1 fruit fly cellular context compared by ENCODE assay signal in genomic region chr3L:13502484-13503109, dm6.
TF ChIP-seq lines count a peak whose summit lies in the region.

Gene Spt20, plus strand, starts transcription at chr3L:13502707.

TF ChIP-seq in whole organism, embryonic, 481 proteins besides CTCF, POLR2A, EP300 and RAD21 (continued from another document):
- peak; percentile 15; the same call in 1 of the 3 replicates for TF ChIP-seq CG34422 (GFP tag; IDR thresholded peaks at IDR 0.05; lab: Robert Waterston, UW)
- TF ChIP-seq CG12659 (GFP tag; optimal IDR thresholded peaks at IDR 0.05; lab: Kevin White, UChicago) = peak; percentile 77
- TF ChIP-seq CG10431 (GFP tag; optimal IDR thresholded peaks at IDR 0.05; lab: Kevin White, UChicago) = no peak
- peak; percentile 47 for TF ChIP-seq Rfx (GFP tag; IDR thresholded peaks at IDR 0.05; lab: Robert Waterston, UW)
- no peak for TF ChIP-seq H2.0 (GFP tag; IDR thresholded peaks at IDR 0.05; lab: Robert Waterston, UW)
- TF ChIP-seq Camta (GFP tag; optimal IDR thresholded peaks at IDR 0.05; lab: Kevin White, UChicago) = no peak
- TF ChIP-seq sr (GFP tag; IDR thresholded peaks at IDR 0.05; lab: Robert Waterston, UW) = no peak
- peak; percentile 37; the same call in 1 of the 2 replicates for TF ChIP-seq tna (GFP tag; IDR thresholded peaks at IDR 0.05; lab: Robert Waterston, UW; ENCODE audit: partially characterized antibody)
- peak; percentile 81 for TF ChIP-seq MBD-R2 (GFP tag; IDR thresholded peaks at IDR 0.05; lab: Robert Waterston, UW)
- peak; percentile 45; the same call in 1 of the 3 replicates for TF ChIP-seq CG34224 (GFP tag; IDR thresholded peaks at IDR 0.05; lab: Robert Waterston, UW; ENCODE audit: partially characterized antibody)
- TF ChIP-seq Nf-YA (GFP tag; IDR thresholded peaks at IDR 0.05; lab: Robert Waterston, UW) = no peak
- no peak for TF ChIP-seq Hr78 (GFP tag; optimal IDR thresholded peaks at IDR 0.05; lab: Kevin White, UChicago)
- TF ChIP-seq CG17186 (GFP tag; optimal IDR thresholded peaks at IDR 0.05; lab: Kevin White, UChicago) = peak; percentile 100
- TF ChIP-seq shn (GFP tag; optimal IDR thresholded peaks at IDR 0.05; lab: Kevin White, UChicago) = no peak
- no peak for TF ChIP-seq cg (GFP tag; optimal IDR thresholded peaks at IDR 0.05; lab: Kevin White, UChicago)
- peak; percentile 20; the same call in 1 of the 3 replicates for TF ChIP-seq row (GFP tag; IDR thresholded peaks at IDR 0.05; lab: Robert Waterston, UW)
- peak; percentile 96 for TF ChIP-seq CG4617 (GFP tag; optimal IDR thresholded peaks at IDR 0.05; lab: Kevin White, UChicago; ENCODE audit: borderline replicate concordance)
- no peak for TF ChIP-seq CG12104 (GFP tag; optimal IDR thresholded peaks at IDR 0.05; lab: Kevin White, UChicago)
- no peak for TF ChIP-seq zfh2 (GFP tag; optimal IDR thresholded peaks at IDR 0.05; lab: Kevin White, UChicago)
- TF ChIP-seq CG4360 (GFP tag; IDR thresholded peaks at IDR 0.05; lab: Robert Waterston, UW) = no peak
- no peak for TF ChIP-seq oc (tag; optimal IDR thresholded peaks at IDR 0.05; lab: Kevin White, UChicago)
- no peak for TF ChIP-seq CG15073 (GFP tag; optimal IDR thresholded peaks at IDR 0.05; lab: Kevin White, UChicago)
- TF ChIP-seq CG3726 (GFP tag; IDR thresholded peaks at IDR 0.05; lab: Robert Waterston, UW) = no peak
- peak; percentile 63 for TF ChIP-seq disco-r (GFP tag; optimal IDR thresholded peaks at IDR 0.05; lab: Kevin White, UChicago)
- peak; percentile 72 for TF ChIP-seq Dref (GFP tag; IDR thresholded peaks at IDR 0.05; lab: Robert Waterston, UW)
- no peak for TF ChIP-seq CG2678 (tag; optimal IDR thresholded peaks at IDR 0.05; lab: Kevin White, UChicago)
- TF ChIP-seq CG16863 (GFP tag; optimal IDR thresholded peaks at IDR 0.05; lab: Kevin White, UChicago) = no peak
- peak; percentile 69 for TF ChIP-seq Ets97D (GFP tag; optimal IDR thresholded peaks at IDR 0.05; lab: Kevin White, UChicago)
- TF ChIP-seq CG7987 (GFP tag; optimal IDR thresholded peaks at IDR 0.05; lab: Kevin White, UChicago) = peak; percentile 34
- no peak for TF ChIP-seq salm (tag; optimal IDR thresholded peaks at IDR 0.05; lab: Kevin White, UChicago)
- TF ChIP-seq CG15269 (tag; optimal IDR thresholded peaks at IDR 0.05; lab: Kevin White, UChicago) = no peak
- TF ChIP-seq Neu2 (GFP tag; optimal IDR thresholded peaks at IDR 0.05; lab: Kevin White, UChicago; ENCODE audit: borderline replicate concordance) = no peak
- no peak for TF ChIP-seq lbe (GFP tag; optimal IDR thresholded peaks at IDR 0.05; lab: Kevin White, UChicago)
- peak; percentile 97 for TF ChIP-seq pzg (GFP tag; optimal IDR thresholded peaks at IDR 0.05; lab: Kevin White, UChicago)
- peak; percentile 29; the same call in 1 of the 2 replicates for TF ChIP-seq hbn (GFP tag; IDR thresholded peaks at IDR 0.05; lab: Robert Waterston, UW; ENCODE audit: partially characterized antibody)
- 0 out of 3 replicates have a peak, but pooled peaks have one; percentile 32 for TF ChIP-seq HLH4C (GFP tag; IDR thresholded peaks at IDR 0.05; lab: Robert Waterston, UW; ENCODE audit: partially characterized antibody)
- peak; percentile 50; the same call in 1 of the 2 replicates for TF ChIP-seq Bgb (GFP tag; IDR thresholded peaks at IDR 0.05; lab: Robert Waterston, UW; ENCODE audit: partially characterized antibody)
- TF ChIP-seq CG14860 (GFP tag; IDR thresholded peaks at IDR 0.05; lab: Robert Waterston, UW; ENCODE audit: partially characterized antibody) = 0 out of 3 replicates have a peak, but pooled peaks have one; percentile 36
- TF ChIP-seq mam (GFP tag; optimal IDR thresholded peaks at IDR 0.05; lab: Kevin White, UChicago) = no peak
- TF ChIP-seq CG1233 (GFP tag; optimal IDR thresholded peaks at IDR 0.05; lab: Kevin White, UChicago) = no peak
- TF ChIP-seq otp (GFP tag; IDR thresholded peaks at IDR 0.05; lab: Robert Waterston, UW) = no peak
- TF ChIP-seq CG14710 (tag; optimal IDR thresholded peaks at IDR 0.05; lab: Kevin White, UChicago) = peak; percentile 100
- TF ChIP-seq nmo (GFP tag; optimal IDR thresholded peaks at IDR 0.05; lab: Kevin White, UChicago) = peak; percentile 34
- peak; percentile 8 for TF ChIP-seq CrebB (tag; optimal IDR thresholded peaks at IDR 0.05; lab: Kevin White, UChicago)
- no peak for TF ChIP-seq CG3163 (GFP tag; optimal IDR thresholded peaks at IDR 0.05; lab: Kevin White, UChicago)
- 0 out of 2 replicates have a peak, but pooled peaks have one; percentile 37 for TF ChIP-seq CG42726 (GFP tag; IDR thresholded peaks at IDR 0.05; lab: Robert Waterston, UW; ENCODE audit: partially characterized antibody)
- TF ChIP-seq BEAF-32 (GFP tag; optimal IDR thresholded peaks at IDR 0.05; lab: Kevin White, UChicago) = peak; percentile 63
- TF ChIP-seq PHDP (tag; optimal IDR thresholded peaks at IDR 0.05; lab: Kevin White, UChicago) = no peak
- TF ChIP-seq Hey (tag; optimal IDR thresholded peaks at IDR 0.05; lab: Kevin White, UChicago) = no peak
- TF ChIP-seq Abd-B (GFP tag; optimal IDR thresholded peaks at IDR 0.05; lab: Kevin White, UChicago) = no peak
- TF ChIP-seq Fer1 (GFP tag; optimal IDR thresholded peaks at IDR 0.05; lab: Kevin White, UChicago) = no peak
- no peak for TF ChIP-seq Max (GFP tag; optimal IDR thresholded peaks at IDR 0.05; lab: Kevin White, UChicago)
- peak; percentile 57; the same call in 1 of the 2 replicates for TF ChIP-seq bbx (GFP tag; IDR thresholded peaks at IDR 0.05; lab: Robert Waterston, UW; ENCODE audit: partially characterized antibody)
- peak; percentile 44 for TF ChIP-seq Lhr (GFP tag; optimal IDR thresholded peaks at IDR 0.05; lab: Kevin White, UChicago)
- peak; percentile 62 for TF ChIP-seq CG13287 (GFP tag; IDR thresholded peaks at IDR 0.05; lab: Robert Waterston, UW; ENCODE audit: partially characterized antibody)
- no peak for TF ChIP-seq zf30C (GFP tag; optimal IDR thresholded peaks at IDR 0.05; lab: Kevin White, UChicago)
- no peak for TF ChIP-seq CG7556 (GFP tag; optimal IDR thresholded peaks at IDR 0.05; lab: Kevin White, UChicago)
- no peak for TF ChIP-seq CG14965 (GFP tag; optimal IDR thresholded peaks at IDR 0.05; lab: Kevin White, UChicago; ENCODE audit: borderline replicate concordance)
- peak; percentile 45 for TF ChIP-seq CG15514 (GFP tag; optimal IDR thresholded peaks at IDR 0.05; lab: Kevin White, UChicago)
- TF ChIP-seq hb (GFP tag; IDR thresholded peaks at IDR 0.05; lab: Robert Waterston, UW; ENCODE audit: partially characterized antibody) = no peak
- TF ChIP-seq slp2 (GFP tag; optimal IDR thresholded peaks at IDR 0.05; lab: Kevin White, UChicago) = no peak
- TF ChIP-seq stwl (tag; optimal IDR thresholded peaks at IDR 0.05; lab: Kevin White, UChicago) = peak; percentile 70
- TF ChIP-seq ato (GFP tag; IDR thresholded peaks at IDR 0.05; lab: Robert Waterston, UW; ENCODE audit: partially characterized antibody) = peak; percentile 58
- no peak for TF ChIP-seq Ptx1 (GFP tag; IDR thresholded peaks at IDR 0.05; lab: Robert Waterston, UW)
- TF ChIP-seq YL-1 (GFP tag; optimal IDR thresholded peaks at IDR 0.05; lab: Kevin White, UChicago) = peak; percentile 93
- TF ChIP-seq H15 (GFP tag; IDR thresholded peaks at IDR 0.05; lab: Robert Waterston, UW) = no peak
- TF ChIP-seq CG9932 (GFP tag; IDR thresholded peaks at IDR 0.05; lab: Robert Waterston, UW) = no peak
- TF ChIP-seq Scr (GFP tag; IDR thresholded peaks at IDR 0.05; lab: Robert Waterston, UW; ENCODE audit: partially characterized antibody) = peak; percentile 41
- TF ChIP-seq CG12155 (GFP tag; optimal IDR thresholded peaks at IDR 0.05; lab: Kevin White, UChicago) = no peak
- peak; percentile 53; the same call in 1 of the 2 replicates for TF ChIP-seq vvl (GFP tag; IDR thresholded peaks at IDR 0.05; lab: Robert Waterston, UW)
- peak; percentile 41; the same call in 1 of the 2 replicates for TF ChIP-seq sna (GFP tag; IDR thresholded peaks at IDR 0.05; lab: Robert Waterston, UW; ENCODE audit: partially characterized antibody)
- TF ChIP-seq crol (GFP tag; IDR thresholded peaks at IDR 0.05; lab: Robert Waterston, UW) = peak; percentile 76
- TF ChIP-seq CG18619 (GFP tag; optimal IDR thresholded peaks at IDR 0.05; lab: Kevin White, UChicago) = no peak
- no peak for TF ChIP-seq luna (GFP tag; optimal IDR thresholded peaks at IDR 0.05; lab: Kevin White, UChicago)
- TF ChIP-seq CG2116 (GFP tag; optimal IDR thresholded peaks at IDR 0.05; lab: Kevin White, UChicago) = peak; percentile 37
- no peak for TF ChIP-seq E2f1 (GFP tag; IDR thresholded peaks at IDR 0.05; lab: Robert Waterston, UW)
- TF ChIP-seq CG7745 (tag; optimal IDR thresholded peaks at IDR 0.05; lab: Kevin White, UChicago) = no peak
- peak; percentile 55 for TF ChIP-seq unc-4 (GFP tag; IDR thresholded peaks at IDR 0.05; lab: Robert Waterston, UW; ENCODE audit: partially characterized antibody)
- TF ChIP-seq HLHmδ (GFP tag; optimal IDR thresholded peaks at IDR 0.05; lab: Kevin White, UChicago) = peak; percentile 66
- no peak for TF ChIP-seq Usf (GFP tag; optimal IDR thresholded peaks at IDR 0.05; lab: Kevin White, UChicago)
- no peak; the same call in 1 of the 2 replicates for TF ChIP-seq inv (GFP tag; IDR thresholded peaks at IDR 0.05; lab: Robert Waterston, UW; ENCODE audit: partially characterized antibody)
TF ChIP-seq in whole organism, embryonic: peak in this region for 62.
